Worm (Caenorhabditis elegans) whole organism, late embryonic: ENCODE results near the gene mct-4.

Experiments
- ama-1 ChIP-seq: fragments of 150-350 bp; optimal IDR thresholded peaks from 2 replicates; lab custom pipeline; 2014
- pqm-1 ChIP-seq: sonication (generic microtip); optimal IDR thresholded peaks from 2 replicates; lab custom pipeline; 2016; ENCODE audit warnings: missing genetic modification characterization, missing compliant biosample characterization

ce11 chrX:4957259-4957658, 27.7 kb upstream of the mct-4 start, which contains the start of gene M03F4.4:
- TF ChIP-seq ama-1 (lab: Kevin White, UChicago): no peak
- no peak for TF ChIP-seq pqm-1 (tag; lab: Kevin White, UChicago)
